Fruit fly (Drosophila melanogaster): Measurements from ENCODE around the gene DNAlig4.

DNAlig4 gene

DNA sequence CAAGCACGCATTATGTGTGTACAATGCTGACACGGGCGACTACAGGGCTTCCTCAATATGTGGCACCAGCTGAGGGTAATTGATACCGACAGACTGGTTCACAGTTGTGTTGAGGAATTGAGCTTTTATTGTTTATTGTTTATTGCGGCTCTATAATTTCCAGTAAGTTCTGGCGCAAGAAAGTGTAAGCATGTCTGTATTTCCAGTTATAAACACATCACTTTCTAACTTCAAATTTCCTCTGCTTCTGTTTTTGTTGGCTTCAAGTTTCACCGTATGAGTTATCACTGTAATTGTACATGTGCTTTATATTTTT is 41.1 kb downstream of the DNAlig4 start (continued):
- no peak for TF ChIP-seq CG6854 (GFP tag; optimal IDR thresholded peaks at IDR 0.05)
- no peak for TF ChIP-seq CG6163 (GFP tag; IDR thresholded peaks at IDR 0.05)
- TF ChIP-seq CG15336 (GFP tag; IDR thresholded peaks at IDR 0.05): peak; percentile 52; the same call in 1 of the 2 replicates
- peak; percentile 67 for TF ChIP-seq Eip78C (GFP tag)
- TF ChIP-seq svp (GFP tag): no peak
- TF ChIP-seq fd59A (GFP tag; optimal IDR thresholded peaks at IDR 0.05): peak; percentile 11
- no peak for TF ChIP-seq Gug (GFP tag; IDR thresholded peaks at IDR 0.05)
- no peak for TF ChIP-seq OdsH (GFP tag; optimal IDR thresholded peaks at IDR 0.05)
- no peak for TF ChIP-seq CG16779 (tag; optimal IDR thresholded peaks at IDR 0.05)
- TF ChIP-seq CG10669 (GFP tag; optimal IDR thresholded peaks at IDR 0.05): peak; percentile 15
- TF ChIP-seq fkh (GFP tag; optimal IDR thresholded peaks at IDR 0.05): peak; percentile 47
- no peak for TF ChIP-seq Smox (GFP tag; optimal IDR thresholded peaks at IDR 0.05)
- peak; percentile 45 for TF ChIP-seq net (GFP tag; optimal IDR thresholded peaks at IDR 0.05)
- no peak for TF ChIP-seq Blimp-1 (GFP tag; optimal IDR thresholded peaks at IDR 0.05)
- TF ChIP-seq Eip75B (GFP tag; optimal IDR thresholded peaks at IDR 0.05): peak; percentile 14
- peak; percentile 26 for TF ChIP-seq CG3032 (tag; optimal IDR thresholded peaks at IDR 0.05)
- peak; percentile 34 for TF ChIP-seq CG6808 (GFP tag; optimal IDR thresholded peaks at IDR 0.05)
- peak; percentile 21 for TF ChIP-seq CG8632 (GFP tag; optimal IDR thresholded peaks at IDR 0.05)
- no peak for TF ChIP-seq vri (GFP tag; optimal IDR thresholded peaks at IDR 0.05)
- TF ChIP-seq esn (GFP tag; optimal IDR thresholded peaks at IDR 0.05): peak; percentile 41
- TF ChIP-seq Ets21C (GFP tag; optimal IDR thresholded peaks at IDR 0.05): no peak
- TF ChIP-seq salr (GFP tag; optimal IDR thresholded peaks at IDR 0.05): peak in 1 of 2 experiments; percentile 22
- TF ChIP-seq dsx (GFP tag; optimal IDR thresholded peaks at IDR 0.05; ENCODE audit: poor library complexity, severe bottlenecking): no peak
- peak; percentile 9 for TF ChIP-seq topi (GFP tag; optimal IDR thresholded peaks at IDR 0.05)
- no peak for TF ChIP-seq Eip93F (GFP tag; optimal IDR thresholded peaks at IDR 0.05)
- TF ChIP-seq dac (GFP tag; optimal IDR thresholded peaks at IDR 0.05): no peak
- TF ChIP-seq CG7368 (GFP tag; optimal IDR thresholded peaks at IDR 0.05): peak; percentile 39

DNA sequence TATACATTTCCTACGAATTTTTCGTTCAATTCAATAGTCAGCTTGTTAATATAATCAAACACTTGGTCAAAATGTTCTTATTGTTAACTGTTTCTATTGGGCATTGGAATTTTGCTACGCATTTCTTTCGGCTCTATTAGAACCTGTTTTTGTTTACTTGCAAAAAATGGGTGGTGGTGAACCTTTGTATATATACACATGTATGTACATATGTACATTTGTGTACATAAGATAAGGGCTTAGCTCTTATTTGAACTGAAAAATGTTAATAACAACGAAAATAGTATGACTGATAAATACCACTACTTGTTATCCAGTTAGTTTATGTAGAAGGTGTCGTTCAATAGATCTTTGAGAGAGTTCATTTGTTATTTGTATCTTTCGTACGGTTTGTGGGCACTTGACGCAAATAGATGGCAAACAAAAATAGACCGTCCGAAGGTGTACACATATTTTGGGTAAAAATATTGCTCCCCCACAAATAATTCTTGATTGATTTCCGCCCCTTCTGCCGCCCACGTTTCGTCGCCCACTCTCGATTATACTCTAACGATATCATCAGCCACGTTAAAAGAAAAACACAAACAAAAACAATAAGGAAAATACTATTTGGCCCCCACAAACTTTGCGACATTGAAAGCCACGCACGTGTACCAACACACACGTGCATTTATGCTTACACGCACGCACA is 41.6 kb downstream of the DNAlig4 start:
- TF ChIP-seq fkh (GFP tag; optimal IDR thresholded peaks at IDR 0.05): peak; percentile 58
- no peak for TF ChIP-seq svp (GFP tag)
- TF ChIP-seq Met (GFP tag; optimal IDR thresholded peaks at IDR 0.05): no peak
- no peak for TF ChIP-seq CG3919 (GFP tag; optimal IDR thresholded peaks at IDR 0.05)
- no peak for TF ChIP-seq CG15336 (GFP tag; IDR thresholded peaks at IDR 0.05)
- no peak for TF ChIP-seq vri (GFP tag; optimal IDR thresholded peaks at IDR 0.05)

DNA sequence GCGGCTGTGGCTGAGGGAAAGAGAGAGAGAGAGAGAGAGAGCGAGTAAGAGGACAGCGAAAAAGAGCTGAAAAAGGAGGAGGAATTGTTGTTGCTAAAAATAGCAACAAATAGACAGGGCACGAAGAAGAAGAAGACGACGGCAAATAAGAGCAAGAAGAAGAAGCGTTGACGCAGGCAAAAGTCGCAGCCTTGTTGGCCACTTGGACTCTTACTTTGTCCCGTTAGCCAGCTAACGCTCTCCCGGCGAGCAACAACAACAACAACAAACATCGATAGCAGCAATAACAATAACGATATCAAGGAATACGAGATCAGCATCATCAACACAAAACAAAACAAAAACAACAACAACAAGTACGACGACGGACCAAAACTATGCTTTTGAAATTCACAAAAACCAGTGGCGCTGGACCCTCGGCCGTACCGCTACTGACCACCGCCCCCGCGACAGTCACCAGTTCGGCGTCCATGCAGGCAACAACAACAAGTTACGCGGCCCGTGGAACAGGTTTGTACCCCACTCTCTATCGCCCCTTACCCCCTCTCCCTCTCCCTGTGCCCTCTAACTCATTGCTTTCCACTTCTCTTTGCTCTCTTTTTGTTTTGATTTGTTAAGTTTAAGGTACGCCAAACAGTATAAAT is 42.4 kb downstream of the DNAlig4 start:
- no peak for TF ChIP-seq CG7368 (GFP tag; optimal IDR thresholded peaks at IDR 0.05)
- peak in 1 of 2 experiments; percentile 24 for TF ChIP-seq ss (GFP tag; optimal IDR thresholded peaks at IDR 0.05)
- TF ChIP-seq Eip78C (GFP tag): peak; percentile 37
- TF ChIP-seq Hr39 (GFP tag; optimal IDR thresholded peaks at IDR 0.05): no peak
- TF ChIP-seq dsx (GFP tag; optimal IDR thresholded peaks at IDR 0.05; ENCODE audit: poor library complexity, severe bottlenecking): peak; percentile 53
- peak; percentile 20 for TF ChIP-seq spab (GFP tag; optimal IDR thresholded peaks at IDR 0.05)
- TF ChIP-seq CG15336 (GFP tag; IDR thresholded peaks at IDR 0.05): peak; percentile 28; the same call in 1 of the 2 replicates
- TF ChIP-seq eg (GFP tag; IDR thresholded peaks at IDR 0.05): peak; percentile 46; the same call in 1 of the 3 replicates
